Fruit fly (Drosophila melanogaster) whole organism, wandering third instar larva: ENCODE measurements around the gene CG6432.

Source experiments
- Abd-B ChIP-seq: fragments of >200 bp; optimal IDR thresholded peaks from 2 replicates; lab custom pipeline; 2017; ENCODE audit warnings: missing biosample characterization, missing genetic modification characterization
- CG32264 ChIP-seq: fragments of 200-800 bp; sonication (Bioruptor generic); optimal IDR thresholded peaks from 2 replicates; lab custom pipeline; 2016; ENCODE audit warnings: missing biosample characterization, missing genetic modification characterization
- CG9705 ChIP-seq: fragments of 200-800 bp; sonication (Bioruptor generic); optimal IDR thresholded peaks from 2 replicates; lab custom pipeline; 2018; ENCODE audit warnings: missing biosample characterization, mild to moderate bottlenecking, missing genetic modification characterization
- CrebA ChIP-seq: fragments of 200-800 bp; sonication (Bioruptor generic); optimal IDR thresholded peaks from 2 replicates; lab custom pipeline; 2016; ENCODE audit warnings: missing biosample characterization, mild to moderate bottlenecking, missing genetic modification characterization, borderline replicate concordance
- Dfd ChIP-seq: fragments of >200 bp; optimal IDR thresholded peaks from 2 replicates; lab custom pipeline; 2017; ENCODE audit warnings: missing biosample characterization, missing genetic modification characterization
- Dif ChIP-seq: fragments of 200-275, 200-300 bp; sonication (Bioruptor generic); optimal IDR thresholded peaks from 2 replicates; lab custom pipeline; 2018; ENCODE audit warnings: missing biosample characterization, missing genetic modification characterization; ENCODE audit not compliant: partially characterized antibody
- GATAd ChIP-seq: sonication (Bioruptor generic); optimal IDR thresholded peaks from 2 replicates; lab custom pipeline; 2016; ENCODE audit warnings: missing biosample characterization, missing genetic modification characterization
- HLH106 ChIP-seq: fragments of 200-800 bp; optimal IDR thresholded peaks from 3 replicates; lab custom pipeline; 2019; ENCODE audit warnings: missing biosample characterization, mild to moderate bottlenecking, missing genetic modification characterization, moderate library complexity
- Hnf4 ChIP-seq: fragments of 200-800 bp; sonication (Bioruptor generic); optimal IDR thresholded peaks from 2 replicates; lab custom pipeline; 2016; ENCODE audit warnings: missing biosample characterization, mild to moderate bottlenecking, missing genetic modification characterization
- Hr78 ChIP-seq: fragments of >200 bp; optimal IDR thresholded peaks from 2 replicates; lab custom pipeline; 2017; ENCODE audit warnings: missing biosample characterization, missing genetic modification characterization
- Hr83 ChIP-seq: fragments of 200-300 bp; sonication (Bioruptor generic); optimal IDR thresholded peaks from 2 replicates; lab custom pipeline; 2016; ENCODE audit warnings: missing biosample characterization, mild to moderate bottlenecking, missing genetic modification characterization, moderate library complexity; ENCODE audit not compliant: poor library complexity, severe bottlenecking
- Jra ChIP-seq: sonication (Bioruptor generic); optimal IDR thresholded peaks from 2 replicates; lab custom pipeline; 2016; ENCODE audit warnings: missing biosample characterization, missing genetic modification characterization
- Mio ChIP-seq: sonication (Bioruptor generic); optimal IDR thresholded peaks from 2 replicates; lab custom pipeline; 2016; ENCODE audit warnings: missing biosample characterization, missing genetic modification characterization
- Myc ChIP-seq: fragments of >200 bp; optimal IDR thresholded peaks from 2 replicates; lab custom pipeline; 2017
- N ChIP-seq: fragments of >200 bp; optimal IDR thresholded peaks from 2 replicates; lab custom pipeline; 2018; ENCODE audit warnings: missing biosample characterization, missing external identifiers, missing genetic modification characterization
- OdsH ChIP-seq: fragments of 200-800 bp; sonication (Bioruptor generic); optimal IDR thresholded peaks from 2 replicates; lab custom pipeline; 2016; ENCODE audit warnings: missing biosample characterization, mild to moderate bottlenecking, missing genetic modification characterization
- Rel ChIP-seq, 2 experiments: fragments of 200-800 bp; sonication (Bioruptor generic) in 1 of 2; optimal IDR thresholded peaks; 2 replicates in 1 of 2; 3 replicates in 1 of 2; lab custom pipeline; 2016 to 2019; ENCODE audit warnings: mild to moderate bottlenecking in 2 of 2, missing biosample characterization in 2 of 2, missing genetic modification characterization in 2 of 2, moderate library complexity in 1 of 2
- Sp1 ChIP-seq: fragments of 200-800 bp; sonication (Bioruptor generic); optimal IDR thresholded peaks from 3 replicates; lab custom pipeline; 2019; ENCODE audit warnings: missing biosample characterization, mild to moderate bottlenecking, missing genetic modification characterization, moderate library complexity
- Vsx2 ChIP-seq: fragments of 200-300, 225-300 bp; sonication (Bioruptor generic); optimal IDR thresholded peaks from 2 replicates; lab custom pipeline; 2018; ENCODE audit warnings: missing biosample characterization, missing genetic modification characterization; ENCODE audit not compliant: partially characterized antibody
- br ChIP-seq: fragments of 200-800 bp; sonication (Bioruptor generic); optimal IDR thresholded peaks from 2 replicates; lab custom pipeline; 2016; ENCODE audit warnings: missing biosample characterization, missing genetic modification characterization
- brk ChIP-seq: fragments of 200-800 bp; sonication (Bioruptor generic); optimal IDR thresholded peaks from 2 replicates; lab custom pipeline; 2016; ENCODE audit warnings: missing biosample characterization, mild to moderate bottlenecking, missing genetic modification characterization
- dl ChIP-seq, 2 experiments: fragments of 175-275, 200-275 bp in 1 of 2; fragments of 200-275 bp in 1 of 2; sonication (Bioruptor generic); optimal IDR thresholded peaks; lab custom pipeline; 2018; ENCODE audit warnings: mild to moderate bottlenecking in 2 of 2, missing biosample characterization in 2 of 2, missing genetic modification characterization in 2 of 2, moderate library complexity in 2 of 2; ENCODE audit not compliant: partially characterized antibody in 2 of 2, insufficient read depth in 1 of 2
- dmrt93B ChIP-seq: fragments of 200-800 bp; sonication (Bioruptor generic); optimal IDR thresholded peaks from 2 replicates; lab custom pipeline; 2018; ENCODE audit warnings: missing biosample characterization, mild to moderate bottlenecking, missing genetic modification characterization
- dsf ChIP-seq: sonication (Bioruptor generic); optimal IDR thresholded peaks from 2 replicates; lab custom pipeline; 2016; ENCODE audit warnings: missing biosample characterization, missing genetic modification characterization, borderline replicate concordance
- ey ChIP-seq: fragments of 200-800 bp; sonication (Bioruptor generic); optimal IDR thresholded peaks from 2 replicates; lab custom pipeline; 2016; ENCODE audit warnings: missing biosample characterization, missing genetic modification characterization
- foxo ChIP-seq, 2 experiments: fragments of 200-800 bp; sonication (Bioruptor generic); optimal IDR thresholded peaks; 2 replicates in 1 of 2; 3 replicates in 1 of 2; lab custom pipeline; 2016 to 2017; ENCODE audit warnings: missing biosample characterization in 2 of 2, missing genetic modification characterization in 2 of 2
- fru ChIP-seq: fragments of 200-800 bp; sonication (Bioruptor generic); optimal IDR thresholded peaks from 3 replicates; lab custom pipeline; 2016; ENCODE audit warnings: missing biosample characterization, mild to moderate bottlenecking, missing genetic modification characterization
- h ChIP-seq: fragments of 200-800 bp; sonication (Bioruptor generic); optimal IDR thresholded peaks from 3 replicates; lab custom pipeline; 2016; ENCODE audit warnings: missing biosample characterization, mild to moderate bottlenecking, missing genetic modification characterization
- jim ChIP-seq: fragments of 175-275, 200-325 bp; sonication (Bioruptor generic); optimal IDR thresholded peaks from 2 replicates; lab custom pipeline; 2016; ENCODE audit warnings: missing biosample characterization, mild to moderate bottlenecking, missing genetic modification characterization
- lola ChIP-seq: fragments of >200 bp; optimal IDR thresholded peaks from 2 replicates; lab custom pipeline; 2017; ENCODE audit warnings: missing biosample characterization, missing genetic modification characterization
- pan ChIP-seq: fragments of >200 bp; optimal IDR thresholded peaks from 2 replicates; lab custom pipeline; 2017
- psq ChIP-seq: fragments of 200-800 bp; sonication (Bioruptor generic); optimal IDR thresholded peaks from 3 replicates; lab custom pipeline; 2017; ENCODE audit warnings: missing biosample characterization, mild to moderate bottlenecking, missing genetic modification characterization, moderate library complexity
- rgr ChIP-seq: fragments of 200-800 bp; sonication (Bioruptor generic); optimal IDR thresholded peaks from 3 replicates; lab custom pipeline; 2016; ENCODE audit warnings: missing biosample characterization, mild to moderate bottlenecking, missing genetic modification characterization
- sage ChIP-seq: fragments of 200-800 bp; sonication (Bioruptor generic); optimal IDR thresholded peaks from 2 replicates; lab custom pipeline; 2016; ENCODE audit warnings: missing biosample characterization, mild to moderate bottlenecking, missing genetic modification characterization
- sv ChIP-seq: fragments of 200-800 bp; sonication (Bioruptor generic); optimal IDR thresholded peaks from 3 replicates; lab custom pipeline; 2016; ENCODE audit warnings: missing biosample characterization, missing genetic modification characterization
- tai ChIP-seq: sonication (Bioruptor generic); optimal IDR thresholded peaks from 2 replicates; lab custom pipeline; 2016; ENCODE audit warnings: missing biosample characterization, missing genetic modification characterization
- usp ChIP-seq: fragments of >200 bp; optimal IDR thresholded peaks from 2 replicates; lab custom pipeline; 2017; ENCODE audit warnings: missing biosample characterization, missing genetic modification characterization
- woc ChIP-seq: sonication (Bioruptor generic); optimal IDR thresholded peaks from 2 replicates; lab custom pipeline; 2016; ENCODE audit warnings: missing biosample characterization, mild to moderate bottlenecking, missing genetic modification characterization

Gene CG6432

dm6 chr3R:24336622-24337021, at the start of gene CG6432:
Gene CG6432 (plus strand): TSS chr3R:24336922.
- TF ChIP-seq dmrt93B (GFP tag; lab: Kevin White, UChicago): no peak
- TF ChIP-seq h (GFP tag; lab: Kevin White, UChicago): no peak
- TF ChIP-seq Dif: no peak
- TF ChIP-seq Abd-B (GFP tag; lab: Kevin White, UChicago): no peak
- no peak for TF ChIP-seq Hr83 (GFP tag; lab: Kevin White, UChicago)
- TF ChIP-seq sage (GFP tag; lab: Kevin White, UChicago): no peak
- no peak for TF ChIP-seq CG32264
- TF ChIP-seq HLH106: no peak
- TF ChIP-seq Myc (lab: Kevin White, UChicago): no peak
- no peak for TF ChIP-seq OdsH (GFP tag; lab: Kevin White, UChicago)

dm6 chr3R:24287157-24287556, 49.6 kb upstream of the CG6432 start:
- TF ChIP-seq Rel (GFP tag; optimal IDR thresholded peaks at IDR 0.05; lab: Kevin White, UChicago) (no peak), Rel (tag; optimal IDR thresholded peaks at IDR 0.05; lab: Kevin White, UChicago) (no peak), Jra (GFP tag; lab: Kevin White, UChicago) (no peak), Hnf4 (peak; percentile 27)
- TF ChIP-seq, all 38 proteins: peak for 1

dm6 chr3R:24289768-24290349, 46.9 kb upstream of the CG6432 start, which contains the start of the genes CG34290 and Uck:
Gene CG34290 (minus strand): TSS chr3R:24289818.
Gene Uck (plus strand): TSS chr3R:24290172.
- TF ChIP-seq GATAd (GFP tag; lab: Kevin White, UChicago) (no peak), Jra (GFP tag; lab: Kevin White, UChicago) (no peak), CrebA (no peak), sv (peak; percentile 54), dsf (GFP tag; lab: Kevin White, UChicago) (peak; percentile 2), foxo (GFP tag; optimal IDR thresholded peaks at IDR 0.05; lab: Kevin White, UChicago) (peak in 1 of 2 experiments; percentile 59), Vsx2 (GFP tag; lab: Kevin White, UChicago) (peak; percentile 98), woc (GFP tag; lab: Kevin White, UChicago) (no peak), Myc (lab: Kevin White, UChicago) (no peak), Mio (GFP tag; lab: Kevin White, UChicago) (no peak), tai (GFP tag; lab: Kevin White, UChicago) (no peak), CG9705 (GFP tag; lab: Kevin White, UChicago) (peak; percentile 87), N (GFP tag; lab: Kevin White, UChicago) (no peak), dmrt93B (GFP tag; lab: Kevin White, UChicago) (peak; percentile 75), psq (GFP tag; lab: Kevin White, UChicago) (peak; percentile 5), Abd-B (GFP tag; lab: Kevin White, UChicago) (no peak), Hnf4 (peak; percentile 52), h (GFP tag; lab: Kevin White, UChicago) (peak; percentile 70), Rel (GFP tag; optimal IDR thresholded peaks at IDR 0.05; lab: Kevin White, UChicago) (no peak), Rel (tag; optimal IDR thresholded peaks at IDR 0.05; lab: Kevin White, UChicago) (peak; percentile 65), lola (GFP tag; lab: Kevin White, UChicago) (no peak), brk (GFP tag; lab: Kevin White, UChicago) (no peak), rgr (GFP tag; lab: Kevin White, UChicago) (peak; percentile 88), HLH106 (peak; percentile 69), Dif (no peak), pan (lab: Kevin White, UChicago) (no peak), ey (peak; percentile 25), fru (GFP tag; lab: Kevin White, UChicago) (no peak), Hr78 (GFP tag; lab: Kevin White, UChicago) (no peak), br (GFP tag; lab: Kevin White, UChicago) (peak; percentile 77), CG32264 (no peak), Hr83 (GFP tag; lab: Kevin White, UChicago) (peak; percentile 54), sage (GFP tag; lab: Kevin White, UChicago) (peak; percentile 10), OdsH (GFP tag; lab: Kevin White, UChicago) (peak; percentile 63), jim (GFP tag; lab: Kevin White, UChicago) (no peak), Dfd (GFP tag; lab: Kevin White, UChicago) (no peak), usp (no peak), Sp1 (peak; percentile 72), dl (GFP tag; optimal IDR thresholded peaks at IDR 0.05; lab: Kevin White, UChicago; ENCODE audit: insufficient read depth in 1 of 2, partially characterized antibody in 2 of 2) (no peak)
